Worm (Caenorhabditis elegans) whole organism, L1 larva: ENCODE measurements around the gene swsn-1.

ENCODE experiments used
- C04F5.9 ChIP-seq: sonication (generic microtip); optimal IDR thresholded peaks from 2 replicates; lab custom pipeline; 2016; ENCODE audit warnings: missing genetic modification characterization, missing compliant biosample characterization
- F16B12.6 ChIP-seq: fragments of 150-350 bp; optimal IDR thresholded peaks from 2 replicates; lab custom pipeline; 2014; ENCODE audit warnings: missing biosample characterization, missing genetic modification characterization
- ama-1 ChIP-seq: fragments of 150-350 bp; optimal IDR thresholded peaks from 2 replicates; lab custom pipeline; 2014
- elt-3 ChIP-seq, 6 experiments: fragments of 150-350 bp in 1 of 6; sonication (generic microtip); optimal IDR thresholded peaks; 2 replicates each; lab custom pipeline; 2017 to 2018; ENCODE audit warnings: missing biosample characterization in 6 of 6, missing genetic modification characterization in 6 of 6, inconsistent platforms in 1 of 6
- fkh-10 ChIP-seq: sonication (generic microtip); optimal IDR thresholded peaks from 2 replicates; lab custom pipeline; 2017; ENCODE audit warnings: missing biosample characterization, missing genetic modification reagents, missing genetic modification characterization
- fkh-4 ChIP-seq: sonication (generic microtip); optimal IDR thresholded peaks from 2 replicates; lab custom pipeline; 2016; ENCODE audit warnings: missing compliant biosample characterization, missing genetic modification characterization, borderline replicate concordance
- jun-1 ChIP-seq: fragments of 150-350 bp; optimal IDR thresholded peaks from 2 replicates; lab custom pipeline; 2014; ENCODE audit warnings: missing biosample characterization, missing genetic modification reagents, missing genetic modification characterization
- lir-3 ChIP-seq: sonication (generic microtip); optimal IDR thresholded peaks from 2 replicates; lab custom pipeline; 2016; ENCODE audit warnings: mild to moderate bottlenecking, missing genetic modification characterization, moderate library complexity, missing compliant biosample characterization; ENCODE audit not compliant: poor library complexity
- nhr-12 ChIP-seq: sonication (generic microtip); optimal IDR thresholded peaks from 2 replicates; lab custom pipeline; 2017; ENCODE audit warnings: missing biosample characterization, missing genetic modification characterization
- pqm-1 ChIP-seq: sonication (generic microtip); optimal IDR thresholded peaks from 3 replicates; lab custom pipeline; 2017; ENCODE audit warnings: missing biosample characterization, missing genetic modification characterization
- rnt-1 ChIP-seq: sonication (generic microtip); optimal IDR thresholded peaks from 2 replicates; lab custom pipeline; 2016; ENCODE audit warnings: mild to moderate bottlenecking, missing genetic modification characterization, moderate library complexity, missing compliant biosample characterization
- skn-1 ChIP-seq: fragments of 150-350 bp; optimal IDR thresholded peaks from 2 replicates; lab custom pipeline; 2014; ENCODE audit warnings: missing biosample characterization, missing genetic modification characterization
- tlp-1 ChIP-seq: fragments of 150-350 bp; optimal IDR thresholded peaks from 2 replicates; lab custom pipeline; 2014; ENCODE audit warnings: missing biosample characterization, missing genetic modification characterization

ce11 chrV:20212584-20212983 is 36.7 kb downstream of the swsn-1 start, which contains the start of gene Y113G7B.12:
- TF ChIP-seq rnt-1 (tag; lab: Kevin White, UChicago) (no peak), F16B12.6 (no peak), nhr-12 (tag; lab: Kevin White, UChicago) (no peak), pqm-1 (no peak), fkh-10 (GFP tag; lab: Kevin White, UChicago) (no peak), lir-3 (tag; lab: Kevin White, UChicago) (no peak), C04F5.9 (tag; lab: Kevin White, UChicago) (no peak), jun-1 (no peak), skn-1 (tag; lab: Kevin White, UChicago) (no peak), elt-3 (tag; optimal IDR thresholded peaks at IDR 0.05; lab: Kevin White, UChicago) (no peak), fkh-4 (tag; lab: Kevin White, UChicago) (no peak), ama-1 (lab: Kevin White, UChicago) (no peak), tlp-1 (tag; lab: Kevin White, UChicago) (no peak)
